Fruit fly (Drosophila melanogaster) whole organism, embryonic: ENCODE results near the gene CG16985.

Experiments
- Adf1 ChIP-seq: fragments of 200-800 bp; sonication (Bioruptor generic); IDR thresholded peaks from 2 replicates; pipeline ENCODE4 v1.3.6; 2022; ENCODE audit warnings: missing biosample characterization, missing genetic modification characterization
- Atf6 ChIP-seq: fragments of 200-800 bp; sonication (Bioruptor generic); IDR thresholded peaks from 2 replicates; pipeline ENCODE4 v1.3.6; 2022; ENCODE audit warnings: missing biosample characterization, missing genetic modification characterization
- BEAF-32 ChIP-seq: fragments of 200-800 bp; sonication (Bioruptor generic); optimal IDR thresholded peaks from 3 replicates; lab custom pipeline; 2017; ENCODE audit warnings: missing biosample characterization, missing genetic modification characterization, mild to moderate bottlenecking, moderate library complexity, missing genetic modification reagents
- CG10321 ChIP-seq: fragments of 200-800 bp; sonication (Bioruptor generic); IDR thresholded peaks from 2 replicates; pipeline ENCODE4 v1.3.6; 2022; ENCODE audit warnings: missing biosample characterization, missing genetic modification characterization
- CG10959 ChIP-seq: fragments of 200-800 bp; sonication (Bioruptor generic); IDR thresholded peaks from 2 replicates; pipeline ENCODE4 v1.3.6; 2022; ENCODE audit warnings: missing biosample characterization, missing genetic modification characterization
- CG12071 ChIP-seq: fragments of 200-800 bp; sonication (Bioruptor generic); optimal IDR thresholded peaks from 3 replicates; lab custom pipeline; 2018; ENCODE audit warnings: missing biosample characterization, mild to moderate bottlenecking, missing genetic modification characterization
- CG13424 ChIP-seq: fragments of 200-800 bp; sonication (Bioruptor generic); optimal IDR thresholded peaks from 2 replicates; lab custom pipeline; 2019; ENCODE audit warnings: missing biosample characterization, mild to moderate bottlenecking, missing genetic modification characterization, moderate library complexity
- CG13775 ChIP-seq: fragments of 200-800 bp; sonication (Bioruptor generic); optimal IDR thresholded peaks from 3 replicates; lab custom pipeline; 2017; ENCODE audit warnings: missing biosample characterization, mild to moderate bottlenecking, missing genetic modification characterization
- CG17186 ChIP-seq: fragments of 200-800 bp; sonication (Bioruptor generic); optimal IDR thresholded peaks from 3 replicates; lab custom pipeline; 2017; ENCODE audit warnings: missing biosample characterization, missing genetic modification reagents, missing genetic modification characterization
- CG1792 ChIP-seq: fragments of 200-800 bp; sonication (Bioruptor generic); optimal IDR thresholded peaks from 2 replicates; lab custom pipeline; 2016; ENCODE audit warnings: missing biosample characterization, missing genetic modification characterization
- CG2199 ChIP-seq: fragments of 200-800 bp; sonication (Bioruptor generic); IDR thresholded peaks from 3 replicates; pipeline ENCODE4 v1.3.6; 2022; ENCODE audit warnings: missing biosample characterization, missing genetic modification characterization
- CG2875 ChIP-seq: fragments of 200-800 bp; sonication (Bioruptor generic); optimal IDR thresholded peaks from 2 replicates; lab custom pipeline; 2017; ENCODE audit warnings: missing biosample characterization, mild to moderate bottlenecking, missing genetic modification characterization, missing genetic modification reagents
- CG31365 ChIP-seq: fragments of 200-800 bp; sonication (Bioruptor generic); optimal IDR thresholded peaks from 2 replicates; lab custom pipeline; 2018; ENCODE audit warnings: missing biosample characterization, mild to moderate bottlenecking, missing genetic modification characterization
- CG4617 ChIP-seq: fragments of 200-800 bp; sonication (Bioruptor generic); optimal IDR thresholded peaks from 3 replicates; lab custom pipeline; 2016; ENCODE audit warnings: missing biosample characterization, missing genetic modification characterization, borderline replicate concordance
- CG4707 ChIP-seq: fragments of 200-800 bp; sonication (Bioruptor generic); optimal IDR thresholded peaks from 2 replicates; lab custom pipeline; 2018; ENCODE audit warnings: missing biosample characterization, mild to moderate bottlenecking, missing genetic modification characterization, moderate library complexity
- CG6791 ChIP-seq: fragments of 200-800 bp; sonication (Bioruptor generic); IDR thresholded peaks from 3 replicates; pipeline ENCODE4 v1.3.6; 2022; ENCODE audit warnings: missing biosample characterization, missing genetic modification characterization; ENCODE audit not compliant: partially characterized antibody
- CG9876 ChIP-seq: fragments of 200-800 bp; sonication (Bioruptor generic); optimal IDR thresholded peaks from 2 replicates; lab custom pipeline; 2016; ENCODE audit warnings: missing biosample characterization, missing genetic modification characterization
- Chrac-16 ChIP-seq: fragments of 200-800 bp; sonication (Bioruptor generic); optimal IDR thresholded peaks from 3 replicates; lab custom pipeline; 2016; ENCODE audit warnings: missing biosample characterization, missing genetic modification characterization
- Doc3 ChIP-seq: fragments of 200-800 bp; sonication (Bioruptor generic); IDR thresholded peaks from 3 replicates; pipeline ENCODE4 v1.3.6; 2022; ENCODE audit warnings: missing biosample characterization, missing genetic modification characterization; ENCODE audit not compliant: partially characterized antibody
- Drgx ChIP-seq: fragments of 200-800 bp; sonication (Bioruptor generic); IDR thresholded peaks from 2 replicates; pipeline ENCODE4 v1.3.6; 2022; ENCODE audit warnings: missing biosample characterization, missing genetic modification characterization
- Eip74EF ChIP-seq, 2 experiments: fragments of 200-800 bp in 1 of 2; fragments of >200 bp in 1 of 2; sonication (Bioruptor generic) in 1 of 2; optimal IDR thresholded peaks; 2 replicates each; lab custom pipeline; 2017 to 2019; ENCODE audit warnings: missing biosample characterization in 2 of 2, missing genetic modification characterization in 2 of 2, mild to moderate bottlenecking in 1 of 2, moderate library complexity in 1 of 2
- HLH4C ChIP-seq: fragments of 200-800 bp; sonication (Bioruptor generic); IDR thresholded peaks from 3 replicates; pipeline ENCODE4 v1.3.6; 2022; ENCODE audit warnings: missing biosample characterization, missing genetic modification characterization; ENCODE audit not compliant: partially characterized antibody
- HmgZ ChIP-seq: fragments of 200-800 bp; sonication (Bioruptor generic); optimal IDR thresholded peaks from 2 replicates; lab custom pipeline; 2018; ENCODE audit warnings: missing biosample characterization, mild to moderate bottlenecking, missing genetic modification characterization
- MTF-1 ChIP-seq: fragments of 200-800 bp; sonication (Bioruptor generic); optimal IDR thresholded peaks from 2 replicates; lab custom pipeline; 2018; ENCODE audit warnings: missing biosample characterization, mild to moderate bottlenecking, missing genetic modification characterization, borderline replicate concordance
- NC2α ChIP-seq: fragments of 200-800 bp; sonication (Bioruptor generic); optimal IDR thresholded peaks from 2 replicates; lab custom pipeline; 2016; ENCODE audit warnings: missing biosample characterization, missing genetic modification characterization
- NK7.1 ChIP-seq: fragments of 200-800 bp; sonication (Bioruptor generic); optimal IDR thresholded peaks from 3 replicates; lab custom pipeline; 2016; ENCODE audit warnings: missing biosample characterization, missing genetic modification characterization
- Oli ChIP-seq: fragments of 200-800 bp; sonication (Bioruptor generic); optimal IDR thresholded peaks from 2 replicates; lab custom pipeline; 2018; ENCODE audit warnings: missing biosample characterization, mild to moderate bottlenecking, missing genetic modification characterization, moderate library complexity
- Rx ChIP-seq: fragments of 200-800 bp; sonication (Bioruptor generic); IDR thresholded peaks from 2 replicates; pipeline ENCODE4 v1.3.6; 2022; ENCODE audit warnings: missing biosample characterization, missing genetic modification characterization
- Scr ChIP-seq: fragments of 200-800 bp; sonication (Bioruptor generic); IDR thresholded peaks from 2 replicates; pipeline ENCODE4 v1.3.6; 2022; ENCODE audit warnings: missing biosample characterization, missing genetic modification characterization; ENCODE audit not compliant: partially characterized antibody
- Sry-β ChIP-seq: fragments of 200-800 bp; sonication (Bioruptor generic); optimal IDR thresholded peaks from 2 replicates; lab custom pipeline; 2018; ENCODE audit warnings: missing biosample characterization, mild to moderate bottlenecking, missing genetic modification characterization, moderate library complexity
- YL-1 ChIP-seq: fragments of 200-800 bp; sonication (Bioruptor generic); optimal IDR thresholded peaks from 3 replicates; lab custom pipeline; 2017; ENCODE audit warnings: missing biosample characterization, mild to moderate bottlenecking, missing genetic modification characterization
- ara ChIP-seq: fragments of 200-800 bp; sonication (Bioruptor generic); IDR thresholded peaks from 2 replicates; pipeline ENCODE4 v1.3.6; 2022; ENCODE audit warnings: missing biosample characterization, missing genetic modification characterization
- chm ChIP-seq: fragments of 200-800 bp; sonication (Bioruptor generic); IDR thresholded peaks from 2 replicates; pipeline ENCODE4 v1.3.6; 2022; ENCODE audit warnings: missing biosample characterization, missing genetic modification characterization
- ci ChIP-seq: fragments of 200-800 bp; sonication (Bioruptor generic); IDR thresholded peaks from 3 replicates; pipeline ENCODE4 v1.3.6; 2022; ENCODE audit warnings: missing biosample characterization, missing genetic modification characterization
- danr ChIP-seq: fragments of 200-800 bp; sonication (Bioruptor generic); IDR thresholded peaks from 2 replicates; pipeline ENCODE4 v1.3.6; 2022; ENCODE audit warnings: missing biosample characterization, missing genetic modification characterization
- disco-r ChIP-seq: fragments of 200-800 bp; sonication (Bioruptor generic); optimal IDR thresholded peaks from 2 replicates; lab custom pipeline; 2016; ENCODE audit warnings: missing biosample characterization, missing genetic modification characterization
- dmrt99B ChIP-seq: fragments of 200-800 bp; sonication (Bioruptor generic); optimal IDR thresholded peaks from 2 replicates; lab custom pipeline; 2018; ENCODE audit warnings: missing biosample characterization, mild to moderate bottlenecking, missing genetic modification characterization, moderate library complexity
- emc ChIP-seq: fragments of 200-800 bp; sonication (Bioruptor generic); optimal IDR thresholded peaks from 2 replicates; lab custom pipeline; 2016; ENCODE audit warnings: missing biosample characterization, missing genetic modification characterization
- grn ChIP-seq: fragments of 200-800 bp; sonication (Bioruptor generic); optimal IDR thresholded peaks from 3 replicates; lab custom pipeline; 2017; ENCODE audit warnings: missing biosample characterization, missing genetic modification characterization
- gro ChIP-seq: fragments of 200-800 bp; sonication (Bioruptor generic); optimal IDR thresholded peaks from 2 replicates; lab custom pipeline; 2016; ENCODE audit warnings: missing biosample characterization, missing genetic modification characterization
- her ChIP-seq: fragments of 200-800 bp; sonication (Bioruptor generic); optimal IDR thresholded peaks from 2 replicates; lab custom pipeline; 2016; ENCODE audit warnings: missing biosample characterization, missing genetic modification characterization
- mld ChIP-seq: fragments of 200-800 bp; sonication (Bioruptor generic); IDR thresholded peaks from 3 replicates; pipeline ENCODE4 v1.3.6; 2022; ENCODE audit warnings: missing biosample characterization, missing genetic modification characterization; ENCODE audit not compliant: partially characterized antibody
- peb ChIP-seq: fragments of 200-800 bp; sonication (Bioruptor generic); IDR thresholded peaks from 2 replicates; pipeline ENCODE4 v1.3.6; 2022; ENCODE audit warnings: missing biosample characterization, missing genetic modification characterization
- pho ChIP-seq: fragments of 200-800 bp; sonication (Bioruptor generic); optimal IDR thresholded peaks from 2 replicates; lab custom pipeline; 2016; ENCODE audit warnings: missing biosample characterization, missing genetic modification characterization
- sd ChIP-seq: fragments of 200-800 bp; sonication (Bioruptor generic); optimal IDR thresholded peaks from 3 replicates; lab custom pipeline; 2018; ENCODE audit warnings: missing biosample characterization, mild to moderate bottlenecking, missing genetic modification characterization, moderate library complexity
- trem ChIP-seq: fragments of 200-800 bp; optimal IDR thresholded peaks from 3 replicates; lab custom pipeline; 2019; ENCODE audit warnings: missing biosample characterization, mild to moderate bottlenecking, missing genetic modification characterization, moderate library complexity
- unc-4 ChIP-seq: fragments of 200-800 bp; sonication (Bioruptor generic); IDR thresholded peaks from 2 replicates; pipeline ENCODE4 v1.3.6; 2022; ENCODE audit warnings: missing biosample characterization, missing genetic modification characterization; ENCODE audit not compliant: partially characterized antibody
- vnd ChIP-seq: fragments of 200-800 bp; sonication (Bioruptor generic); IDR thresholded peaks from 3 replicates; pipeline ENCODE4 v1.3.6; 2022; ENCODE audit warnings: missing biosample characterization, missing genetic modification characterization; ENCODE audit not compliant: partially characterized antibody
- vvl ChIP-seq: fragments of 200-800 bp; sonication (Bioruptor generic); IDR thresholded peaks from 2 replicates; pipeline ENCODE4 v1.3.6; 2022; ENCODE audit warnings: missing biosample characterization, missing genetic modification characterization

CG16985 gene

dm6 chr3L:2554118-2554814 is 44.8 kb upstream of the CG16985 start, which contains the start of gene Spn (continued):
- TF ChIP-seq unc-4 (GFP tag; lab: Robert Waterston, UW) (peak; percentile 95), dmrt99B (tag; lab: Kevin White, UChicago) (no peak), danr (GFP tag; lab: Robert Waterston, UW) (no peak), HmgZ (tag; lab: Kevin White, UChicago) (peak; percentile 70), Rx (GFP tag; lab: Robert Waterston, UW) (no peak), vnd (GFP tag; lab: Robert Waterston, UW) (peak; percentile 96), her (peak; percentile 42), CG1792 (GFP tag; lab: Kevin White, UChicago) (peak; percentile 1), Atf6 (no peak), CG4707 (GFP tag; lab: Kevin White, UChicago) (no peak), CG17186 (GFP tag; lab: Kevin White, UChicago) (peak; percentile 39), sd (tag; lab: Kevin White, UChicago) (no peak), Sry-β (GFP tag; lab: Kevin White, UChicago) (peak; percentile 54), CG31365 (peak; percentile 39), BEAF-32 (GFP tag; lab: Kevin White, UChicago) (peak; percentile 99), CG10959 (GFP tag; lab: Robert Waterston, UW) (no peak), CG12071 (GFP tag; lab: Kevin White, UChicago) (no peak), CG9876 (GFP tag; lab: Kevin White, UChicago) (no peak), Eip74EF (GFP tag; optimal IDR thresholded peaks at IDR 0.05; lab: Kevin White, UChicago) (no peak), CG4617 (GFP tag; lab: Kevin White, UChicago) (no peak), MTF-1 (GFP tag; lab: Kevin White, UChicago) (no peak), CG13424 (tag; lab: Kevin White, UChicago) (no peak), ara (no peak), peb (GFP tag; lab: Robert Waterston, UW) (no peak), Adf1 (GFP tag; lab: Robert Waterston, UW) (no peak), CG2875 (GFP tag; lab: Kevin White, UChicago) (no peak), mld (GFP tag; lab: Robert Waterston, UW) (peak; percentile 93), CG2199 (no peak), YL-1 (GFP tag; lab: Kevin White, UChicago) (peak; percentile 3), Oli (tag; lab: Kevin White, UChicago) (no peak), Chrac-16 (no peak), ci (GFP tag; lab: Robert Waterston, UW) (peak; percentile 49; the same call in 1 of the 3 replicates), pho (GFP tag; lab: Kevin White, UChicago) (peak; percentile 40), gro (peak; percentile 76), vvl (GFP tag; lab: Robert Waterston, UW) (peak; percentile 76; the same call in 1 of the 2 replicates), CG10321 (GFP tag; lab: Robert Waterston, UW) (no peak; the same call in 1 of the 2 replicates), grn (peak; percentile 8), Drgx (GFP tag; lab: Robert Waterston, UW) (peak; percentile 61), Doc3 (GFP tag; lab: Robert Waterston, UW) (peak; percentile 96), HLH4C (GFP tag; lab: Robert Waterston, UW) (peak; percentile 96), trem (tag; lab: Kevin White, UChicago) (peak; percentile 70), Scr (GFP tag; lab: Robert Waterston, UW) (peak; percentile 98), chm (GFP tag; lab: Robert Waterston, UW) (peak; percentile 82), disco-r (GFP tag; lab: Kevin White, UChicago) (no peak), emc (GFP tag; lab: Kevin White, UChicago) (no peak), NC2α (peak; percentile 1), CG6791 (peak; percentile 99), CG13775 (GFP tag; lab: Kevin White, UChicago) (peak; percentile 21), NK7.1 (GFP tag; lab: Kevin White, UChicago) (no peak)
